Worm (Caenorhabditis elegans): Measurements from ENCODE around the gene W02F12.4.

DNA sequence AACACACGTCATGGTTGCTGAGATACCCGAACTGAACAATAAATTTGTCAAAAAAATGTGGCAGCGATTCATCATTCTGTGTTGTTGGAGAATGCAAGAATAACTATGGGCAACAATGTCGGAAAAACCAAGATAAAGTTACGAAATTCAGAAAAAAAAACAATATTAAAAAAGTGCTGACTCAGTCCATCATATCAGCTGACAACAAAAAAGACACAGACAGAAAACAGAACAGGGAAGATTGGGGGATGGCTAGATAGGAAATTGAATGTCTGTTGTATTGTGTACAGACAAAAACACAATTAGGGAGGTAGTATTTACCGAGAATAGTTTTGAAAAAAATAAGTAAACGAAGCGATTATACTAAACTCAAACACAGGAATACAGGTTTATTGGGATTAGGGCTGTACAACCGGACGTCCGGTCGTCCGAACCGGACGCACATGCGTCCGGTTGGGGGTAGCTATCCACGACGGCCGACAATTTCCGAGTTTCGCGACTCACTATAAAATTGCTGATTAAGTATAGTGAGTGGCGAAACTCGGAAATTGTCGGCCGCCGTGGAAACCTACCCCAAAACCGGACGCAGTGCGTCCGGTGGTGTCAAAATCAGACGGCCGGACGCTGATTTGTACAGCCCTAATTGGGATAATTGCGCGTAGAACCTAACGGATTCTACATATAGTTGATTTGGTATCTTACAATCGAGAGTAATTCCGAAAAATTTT is 49.0 kb downstream of the W02F12.4 start:
- TF ChIP-seq him-1 (tag; optimal IDR thresholded peaks at IDR 0.05) (no peak), W03F9.2 (tag; optimal IDR thresholded peaks at IDR 0.05) (no peak), dao-5 (tag; optimal IDR thresholded peaks at IDR 0.05) (no peak)
